Fruit fly (Drosophila melanogaster): ENCODE data around the gene RYa-R.
A peak's percentile ranks its signal among the peaks of the same experiment; 100 is the strongest.

RYa-R gene

dm6 chr3R:27067362-27067761, 70.6 kb downstream of the RYa-R start:
- TF ChIP-seq CG8478 (optimal IDR thresholded peaks at IDR 0.05) (no peak), CTCF (optimal IDR thresholded peaks at IDR 0.05) (no peak)

DNA sequence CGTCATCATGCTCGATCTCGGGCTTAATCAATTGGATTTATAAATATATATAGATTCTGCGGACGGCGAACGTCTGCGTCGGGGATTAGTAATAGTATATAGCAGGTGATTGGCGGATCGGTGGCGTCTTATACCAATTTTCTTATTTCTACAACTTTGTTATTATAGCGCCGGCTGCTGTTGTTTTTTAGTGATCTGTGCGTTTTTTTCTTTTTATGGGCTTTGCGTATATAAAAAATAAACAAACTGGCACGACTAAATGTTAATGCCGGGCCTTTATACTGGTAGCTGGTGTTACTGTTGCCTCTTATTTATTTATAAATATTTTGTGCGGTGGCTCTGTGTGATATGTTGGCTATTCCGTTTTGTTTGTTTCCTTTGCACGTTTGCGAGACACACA, 72.4 kb downstream of the RYa-R start:
- TF ChIP-seq CG8478 (optimal IDR thresholded peaks at IDR 0.05) (no peak), CTCF (optimal IDR thresholded peaks at IDR 0.05) (no peak)

- TF ChIP-seq CG8478 (optimal IDR thresholded peaks at IDR 0.05) (no peak), CTCF (optimal IDR thresholded peaks at IDR 0.05) (no peak)
These were observed 73.2 kb downstream of the RYa-R start, which contains the start of gene spz for dm6 chr3R:27069810-27070625. spz (minus strand) TSS chr3R:27070070.

DNA sequence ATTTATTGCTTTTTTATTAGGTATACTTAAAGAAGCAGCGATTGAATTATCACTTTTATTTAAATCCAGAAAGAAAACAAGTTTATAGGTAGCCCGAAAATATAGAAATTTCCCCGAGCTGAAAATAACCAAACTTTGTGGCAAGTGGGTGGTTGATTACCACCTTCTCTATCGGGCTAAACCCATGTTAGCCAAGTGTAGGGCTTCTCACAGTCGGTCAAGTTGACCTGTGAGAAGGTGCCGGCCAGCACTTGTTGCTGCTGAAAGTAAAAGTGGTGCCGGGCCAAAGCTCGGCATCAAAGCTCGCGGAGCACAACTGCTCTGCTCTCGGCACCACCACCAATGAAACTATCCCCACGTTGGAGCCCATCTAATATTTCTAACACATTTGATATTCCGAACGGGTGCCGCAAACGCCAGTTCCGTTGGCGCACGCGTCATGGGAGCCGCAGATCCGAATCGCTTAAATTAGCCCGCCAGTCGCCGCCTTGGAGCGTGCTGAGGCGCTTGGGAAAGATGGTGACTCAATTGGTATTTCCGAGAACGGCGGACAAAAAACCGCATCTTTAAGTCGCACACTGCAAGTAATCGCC, 74.2 kb downstream of the RYa-R start:
- TF ChIP-seq CG8478 (optimal IDR thresholded peaks at IDR 0.05) (no peak), CTCF (optimal IDR thresholded peaks at IDR 0.05) (no peak)

- no peak for TF ChIP-seq CTCF (optimal IDR thresholded peaks at IDR 0.05)
- TF ChIP-seq CG8478 (optimal IDR thresholded peaks at IDR 0.05): no peak
These were observed 78.9 kb downstream of the RYa-R start, which contains the start of gene CG14257 for dm6 chr3R:27075694-27076093. CG14257 (plus strand) TSS chr3R:27075870.

DNA sequence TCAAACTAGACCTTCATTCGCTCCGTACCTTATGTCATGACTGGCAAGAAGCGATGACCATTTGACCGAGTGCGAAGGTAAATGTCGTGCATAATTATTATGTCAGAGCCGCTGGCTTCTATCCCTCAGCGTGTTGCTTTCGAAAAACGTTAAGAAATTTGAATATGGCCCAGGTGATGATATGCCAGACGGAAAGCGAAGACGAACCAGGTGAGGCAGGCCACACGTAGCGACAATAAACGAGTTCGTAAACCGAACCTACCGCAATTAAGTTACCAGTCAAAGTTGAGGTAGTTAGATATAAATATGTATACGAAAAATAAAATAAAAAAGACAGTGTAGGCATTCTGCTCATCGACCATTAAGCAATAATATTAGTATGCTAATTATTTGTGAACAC, 79.8 kb downstream of the RYa-R start:
- TF ChIP-seq CTCF (optimal IDR thresholded peaks at IDR 0.05) (no peak), CG8478 (optimal IDR thresholded peaks at IDR 0.05) (no peak)

- TF ChIP-seq CTCF (optimal IDR thresholded peaks at IDR 0.05) (peak in 1 of 2 experiments; percentile 38), CG8478 (optimal IDR thresholded peaks at IDR 0.05) (no peak)
These were observed 86.0 kb downstream of the RYa-R start for dm6 chr3R:27082752-27083151.

DNA sequence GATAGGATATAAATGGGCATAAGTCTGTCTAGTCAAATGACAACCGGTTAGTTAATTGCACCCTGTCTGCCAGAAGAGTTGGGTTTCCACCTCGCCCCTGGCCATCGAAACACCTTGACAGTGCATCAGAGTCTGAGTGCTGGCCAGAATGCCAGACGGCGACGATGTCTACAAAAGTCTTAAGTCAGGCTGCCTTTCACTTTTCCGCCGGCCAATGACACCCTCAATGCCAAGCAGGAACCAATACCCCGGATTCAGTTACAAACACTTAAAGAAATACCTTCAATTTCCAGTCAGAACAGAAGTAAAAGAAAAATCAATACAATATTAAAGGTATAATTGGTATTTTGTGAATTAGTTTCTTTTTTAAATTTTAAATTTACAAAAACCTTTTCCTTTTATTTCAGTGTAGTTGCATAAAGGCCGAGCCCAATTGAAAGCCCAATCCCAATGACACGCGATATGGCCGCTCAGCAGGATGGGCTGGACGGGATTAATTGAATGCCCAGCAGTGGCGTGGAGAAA, 87.8 kb downstream of the RYa-R start:
- TF ChIP-seq CG8478 (optimal IDR thresholded peaks at IDR 0.05): no peak

- TF ChIP-seq CTCF (optimal IDR thresholded peaks at IDR 0.05) (no peak), CG8478 (optimal IDR thresholded peaks at IDR 0.05) (no peak)
These were observed 90.8 kb downstream of the RYa-R start, which contains the start of gene Cpr97Ea for dm6 chr3R:27087549-27087948. Cpr97Ea (minus strand) TSS chr3R:27087778.

DNA sequence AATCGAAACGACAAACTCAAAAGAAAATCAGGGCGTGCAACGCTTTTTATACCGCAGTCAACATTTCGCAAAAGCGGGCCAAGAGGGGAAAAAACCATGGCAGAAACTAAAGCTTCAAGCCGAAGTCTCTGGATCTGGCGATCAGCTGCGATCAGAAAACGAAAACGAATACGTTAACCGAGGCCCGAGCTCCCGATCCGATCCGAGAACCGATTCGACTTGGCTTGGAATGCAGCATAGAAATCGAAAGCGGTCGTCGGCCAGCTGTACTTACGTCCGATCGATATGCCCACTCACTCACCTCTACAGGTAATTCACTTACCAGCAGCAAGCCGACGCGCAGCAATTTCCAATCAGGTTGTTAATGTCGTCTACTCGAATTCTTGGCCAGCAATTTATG, 94.3 kb downstream of the RYa-R start, which contains the start of gene Cpr97Eb:
Gene Cpr97Eb (minus strand): TSS at position 25 of the 400 bp plus-strand sequence.
- TF ChIP-seq CG8478 (optimal IDR thresholded peaks at IDR 0.05) (no peak), CTCF (optimal IDR thresholded peaks at IDR 0.05) (no peak)

DNA sequence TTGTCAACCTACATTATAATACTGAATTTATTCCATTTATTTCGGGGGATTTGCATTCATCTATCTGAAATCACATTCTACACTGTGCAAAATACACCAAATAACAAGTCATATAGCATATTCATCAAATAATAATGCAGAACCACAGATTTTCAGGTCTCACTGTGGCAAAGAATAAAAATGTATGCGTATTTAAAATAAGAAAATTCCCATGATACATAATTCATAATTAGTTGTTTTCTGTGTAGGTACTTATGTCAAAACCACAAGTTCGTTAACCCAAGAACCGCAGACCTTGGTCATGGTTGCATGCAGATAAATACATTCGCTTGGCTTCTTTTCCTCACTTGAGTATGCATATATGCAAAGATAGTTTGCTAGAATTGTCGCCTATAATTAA, 95.5 kb downstream of the RYa-R start:
- TF ChIP-seq CTCF (optimal IDR thresholded peaks at IDR 0.05): no peak
- TF ChIP-seq CG8478 (optimal IDR thresholded peaks at IDR 0.05): no peak

DNA sequence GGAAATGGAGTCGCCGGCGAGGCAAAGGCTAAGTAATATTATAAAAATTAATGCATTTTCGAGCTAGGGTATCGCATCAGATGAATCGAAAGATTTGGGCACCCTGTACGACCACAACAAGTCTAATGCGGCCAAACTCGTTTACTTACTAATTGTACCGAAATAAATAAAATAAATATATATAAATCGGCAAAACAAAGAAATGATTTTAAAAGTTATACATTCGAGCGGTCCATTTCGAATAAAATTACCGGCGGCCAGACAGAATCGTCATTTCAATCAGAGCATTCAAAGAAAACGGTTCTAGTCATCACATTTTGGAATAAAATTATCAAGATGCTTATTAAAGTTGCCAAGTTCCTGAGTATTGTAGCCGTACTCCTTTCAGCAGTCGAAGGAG, 96.1 kb downstream of the RYa-R start, which contains the start of gene CG14258:
Gene CG14258 (plus strand): TSS at position 301 of the 400 bp plus-strand sequence.
- TF ChIP-seq CTCF (optimal IDR thresholded peaks at IDR 0.05) (no peak), CG8478 (optimal IDR thresholded peaks at IDR 0.05) (no peak)

- no peak for TF ChIP-seq CTCF (optimal IDR thresholded peaks at IDR 0.05)
These were observed 97.5 kb downstream of the RYa-R start, which contains the start of gene CG14259 for dm6 chr3R:27094233-27094632. CG14259 (plus strand) TSS chr3R:27094533.

- TF ChIP-seq CTCF (optimal IDR thresholded peaks at IDR 0.05): peak; percentile 79 to 86
- TF ChIP-seq CG8478 (optimal IDR thresholded peaks at IDR 0.05): no peak
These were observed 101.9 kb downstream of the RYa-R start for dm6 chr3R:27098638-27099037.

DNA sequence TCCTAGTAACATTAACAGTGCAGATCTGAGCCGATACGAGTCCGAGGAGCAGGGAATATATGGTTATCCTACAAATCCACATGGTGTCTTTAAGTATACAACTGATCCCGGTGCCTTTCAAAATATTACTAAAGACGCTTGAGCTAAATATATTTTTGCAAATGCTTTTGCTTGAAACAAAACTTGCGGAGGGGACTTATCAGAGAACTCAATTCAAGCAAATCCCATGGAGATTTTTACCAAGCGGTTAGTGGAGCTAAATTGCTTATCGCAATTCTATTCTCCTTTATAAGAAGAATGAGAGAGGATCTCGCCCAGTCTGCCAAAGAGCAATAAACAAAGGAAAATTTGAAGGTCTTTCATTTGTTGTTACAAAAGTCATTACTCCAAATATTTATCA, 102.8 kb downstream of the RYa-R start, which contains the start of gene eater:
Gene eater (minus strand): TSS at position 101 of the 400 bp plus-strand sequence.
- TF ChIP-seq CTCF (optimal IDR thresholded peaks at IDR 0.05) (no peak), CG8478 (optimal IDR thresholded peaks at IDR 0.05) (no peak)

dm6 chr3R:27100930-27101329, 104.2 kb downstream of the RYa-R start, which contains the start of gene Jhbp11:
Jhbp11 (plus strand) TSS chr3R:27101230.
- TF ChIP-seq CG8478 (optimal IDR thresholded peaks at IDR 0.05) (no peak), CTCF (optimal IDR thresholded peaks at IDR 0.05) (no peak)
